Worm (Caenorhabditis elegans) whole organism, L3 larva: Measurements from ENCODE around the gene C48B4.9.

ENCODE experiments used
- aly-2 ChIP-seq: fragments of 150-350 bp; optimal IDR thresholded peaks from 2 replicates; lab custom pipeline; 2014; ENCODE audit warnings: missing biosample characterization, missing genetic modification characterization
- fos-1 ChIP-seq: fragments of 150-350 bp; optimal IDR thresholded peaks from 2 replicates; lab custom pipeline; 2014; ENCODE audit warnings: missing biosample characterization, missing genetic modification characterization
- hmg-11 ChIP-seq: sonication (generic microtip); optimal IDR thresholded peaks from 2 replicates; lab custom pipeline; 2016; ENCODE audit warnings: missing genetic modification characterization, missing compliant biosample characterization
- jun-1 ChIP-seq: fragments of 150-350 bp; optimal IDR thresholded peaks from 2 replicates; lab custom pipeline; 2014; ENCODE audit warnings: missing biosample characterization, missing genetic modification reagents, missing genetic modification characterization
- lin-15B ChIP-seq: fragments of 150-350 bp; optimal IDR thresholded peaks from 2 replicates; lab custom pipeline; 2014; ENCODE audit warnings: missing biosample characterization, missing genetic modification characterization
- nhr-12 ChIP-seq: fragments of 150-350 bp; optimal IDR thresholded peaks from 2 replicates; lab custom pipeline; 2014; ENCODE audit warnings: missing biosample characterization, missing genetic modification characterization
- nhr-76 ChIP-seq: fragments of 150-350 bp; sonication (generic microtip); optimal IDR thresholded peaks from 5 replicates; lab custom pipeline; 2014; ENCODE audit warnings: missing biosample characterization, missing genetic modification characterization
- pha-4 ChIP-seq: fragments of 150-350 bp; optimal IDR thresholded peaks from 2 replicates; lab custom pipeline; 2014; ENCODE audit warnings: missing biosample characterization, missing genetic modification reagents, missing genetic modification characterization
- snpc-4 ChIP-seq: fragments of 150-350 bp; optimal IDR thresholded peaks from 2 replicates; lab custom pipeline; 2014; ENCODE audit warnings: missing biosample characterization, missing genetic modification characterization
- unc-39 ChIP-seq: sonication (generic microtip); optimal IDR thresholded peaks from 4 replicates; lab custom pipeline; 2017; ENCODE audit warnings: missing biosample characterization, missing genetic modification characterization
- unc-62 ChIP-seq: fragments of 150-350 bp; sonication (generic microtip); optimal IDR thresholded peaks from 4 replicates; lab custom pipeline; 2014; ENCODE audit warnings: missing biosample characterization, missing genetic modification reagents, missing genetic modification characterization

ce11 chrIII:9525252-9525651, 37.9 kb downstream of the C48B4.9 start, which contains the start of gene trpp-3:
- TF ChIP-seq nhr-12 (tag; lab: Kevin White, UChicago) (no peak), fos-1 (no peak), snpc-4 (no peak), unc-39 (no peak), jun-1 (tag; lab: Kevin White, UChicago) (no peak), lin-15B (tag; lab: Kevin White, UChicago) (no peak), aly-2 (tag; lab: Kevin White, UChicago) (no peak), unc-62 (no peak), nhr-76 (tag; lab: Kevin White, UChicago) (no peak), hmg-11 (tag; lab: Kevin White, UChicago) (no peak), pha-4 (tag; lab: Kevin White, UChicago) (no peak)
